Worm (Caenorhabditis elegans) whole organism, early embryonic: ENCODE data around the gene T18D3.1.

ENCODE experiments used
- ama-1 ChIP-seq: fragments of 150-350 bp; optimal IDR thresholded peaks from 2 replicates; lab custom pipeline; 2014
- ceh-13 ChIP-seq: fragments of 200-800 bp; sonication (Bioruptor generic); optimal IDR thresholded peaks from 2 replicates; lab custom pipeline; 2018; ENCODE audit warnings: mild to moderate bottlenecking, missing genetic modification characterization, missing compliant biosample characterization
- ceh-36 ChIP-seq: sonication (generic microtip); optimal IDR thresholded peaks from 2 replicates; lab custom pipeline; 2016; ENCODE audit warnings: missing genetic modification characterization, inconsistent platforms, missing compliant biosample characterization
- hmbx-1 ChIP-seq: sonication (generic microtip); optimal IDR thresholded peaks from 2 replicates; lab custom pipeline; 2016; ENCODE audit warnings: mild to moderate bottlenecking, missing genetic modification characterization, missing compliant biosample characterization
- hmg-4 ChIP-seq: fragments of 200-800 bp; sonication (Bioruptor generic); optimal IDR thresholded peaks from 2 replicates; lab custom pipeline; 2018; ENCODE audit warnings: mild to moderate bottlenecking, missing genetic modification characterization, missing compliant biosample characterization
- pes-1 ChIP-seq: fragments of 200-800 bp; sonication (Bioruptor generic); IDR thresholded peaks from 2 replicates; pipeline ENCODE4 v1.3.6; 2022; ENCODE audit warnings: missing genetic modification reagents, missing genetic modification characterization, missing compliant biosample characterization
- tbx-37 ChIP-seq: fragments of 200-800 bp; sonication (Bioruptor generic); conservative IDR thresholded peaks from 2 replicates; pipeline ENCODE4 v1.3.6; 2022; ENCODE audit warnings: missing genetic modification reagents, missing genetic modification characterization, missing compliant biosample characterization
- tra-4 ChIP-seq: sonication (generic microtip); optimal IDR thresholded peaks from 2 replicates; lab custom pipeline; 2017; ENCODE audit warnings: missing genetic modification characterization, missing compliant biosample characterization

DNA sequence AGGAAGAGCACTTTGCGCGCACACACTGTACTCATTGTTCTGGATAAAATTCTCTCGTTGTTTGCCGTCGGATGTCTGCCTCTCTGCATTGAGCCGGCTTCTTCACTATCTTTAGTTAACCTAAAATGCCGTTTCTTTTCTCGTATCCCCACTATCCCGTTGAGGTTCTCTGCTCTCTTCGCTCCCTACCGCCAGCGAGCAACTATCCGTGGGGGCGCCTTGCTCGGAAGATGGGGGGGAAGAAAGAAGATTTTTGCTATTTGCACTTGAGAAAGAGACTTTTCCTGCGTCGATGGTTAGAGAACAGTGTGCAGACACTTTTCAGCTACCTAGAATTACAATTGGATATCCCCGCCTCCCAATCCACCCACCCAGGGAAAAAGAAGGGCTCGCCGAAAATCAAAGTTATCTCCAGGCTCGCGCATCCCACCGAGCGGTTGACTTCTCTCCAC is 13.1 kb downstream of the T18D3.1 start, which contains the start of gene myo-2:
- TF ChIP-seq hmbx-1 (tag; lab: Kevin White, UChicago) (no peak), tbx-37 (GFP tag; lab: Robert Waterston, UW) (no peak), ama-1 (lab: Kevin White, UChicago) (no peak), ceh-13 (GFP tag; lab: Kevin White, UChicago) (no peak), tra-4 (tag; lab: Kevin White, UChicago) (no peak), pes-1 (GFP tag; lab: Robert Waterston, UW) (no peak), hmg-4 (GFP tag; lab: Kevin White, UChicago) (no peak), ceh-36 (no peak)
